Fruit fly (Drosophila melanogaster) Kc167 (cell line): ENCODE results near the gene CG10333.

Experiments used
- Myc ChIP-seq: fragments of >200 bp; optimal IDR thresholded peaks from 2 replicates; lab custom pipeline; 2017; ENCODE audit warnings: missing external identifiers
- Sin3A ChIP-seq: fragments of >200 bp; optimal IDR thresholded peaks from 2 replicates; lab custom pipeline; 2018; ENCODE audit warnings: missing external identifiers
- h ChIP-seq: fragments of >200 bp; optimal IDR thresholded peaks from 3 replicates; lab custom pipeline; 2018; ENCODE audit warnings: missing external identifiers
- insv ChIP-seq: fragments of >200 bp; optimal IDR thresholded peaks from 3 replicates; lab custom pipeline; 2018; ENCODE audit warnings: missing external identifiers
- psq ChIP-seq: fragments of >200 bp; optimal IDR thresholded peaks from 2 replicates; lab custom pipeline; 2017; ENCODE audit warnings: missing external identifiers
- ttk ChIP-seq: sonication (Bioruptor generic); optimal IDR thresholded peaks from 2 replicates; lab custom pipeline; 2017; ENCODE audit warnings: missing external identifiers

DNA sequence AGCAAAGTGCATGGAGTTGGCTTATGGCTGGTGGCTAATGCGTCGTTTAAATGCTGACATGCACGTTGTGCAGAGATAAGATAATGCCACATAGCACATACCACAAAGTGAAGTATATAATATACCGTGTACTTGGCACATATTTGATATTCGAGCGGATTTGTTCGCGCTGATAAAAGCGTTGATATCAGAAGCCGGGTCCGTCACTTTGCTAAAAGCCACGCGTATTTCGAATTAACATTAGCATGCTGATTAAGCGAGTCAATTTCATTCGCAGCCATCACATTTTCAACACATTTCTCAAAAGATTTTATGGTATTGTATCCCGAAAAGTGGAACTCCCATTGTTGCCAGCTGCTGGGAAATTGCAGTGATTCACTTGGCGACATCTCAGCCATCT, 37.9 kb upstream of the CG10333 start:
- no peak for TF ChIP-seq h (lab: Kevin White, UChicago)
- TF ChIP-seq psq (lab: Kevin White, UChicago) = no peak
- no peak for TF ChIP-seq ttk (lab: Kevin White, UChicago)
- TF ChIP-seq insv (lab: Kevin White, UChicago) = no peak
- TF ChIP-seq Sin3A (lab: Kevin White, UChicago) = no peak
- no peak for TF ChIP-seq Myc (lab: Kevin White, UChicago)
